Fruit fly (Drosophila melanogaster) Kc167 (cell line): ENCODE results near the gene Ythdf.

Experiments used
- h ChIP-seq: fragments of >200 bp; optimal IDR thresholded peaks from 3 replicates; lab custom pipeline; 2018; ENCODE audit warnings: missing external identifiers
- insv ChIP-seq: fragments of >200 bp; optimal IDR thresholded peaks from 3 replicates; lab custom pipeline; 2018; ENCODE audit warnings: missing external identifiers
- psq ChIP-seq: fragments of >200 bp; optimal IDR thresholded peaks from 2 replicates; lab custom pipeline; 2017; ENCODE audit warnings: missing external identifiers

- no peak for TF ChIP-seq h (lab: Kevin White, UChicago)
- no peak for TF ChIP-seq psq (lab: Kevin White, UChicago)
- no peak for TF ChIP-seq insv (lab: Kevin White, UChicago)
Measured at dm6 chr3R:24997287-24997686, 41.8 kb downstream of the Ythdf start.
